Worm (Caenorhabditis elegans) whole organism, L4 larva: ENCODE data around the gene Y39G8B.10.

Source experiments
- D1046.2 ChIP-seq: fragments of 200-800 bp; sonication (Bioruptor generic); IDR thresholded peaks from 2 replicates; pipeline ENCODE4 v1.3.6; 2022; ENCODE audit warnings: missing genetic modification characterization, missing compliant biosample characterization
- F44E2.7 ChIP-seq: fragments of 200-800 bp; sonication (Bioruptor generic); IDR thresholded peaks from 2 replicates; pipeline ENCODE4 v2.1.2; 2022; ENCODE audit warnings: missing genetic modification characterization, missing compliant biosample characterization
- T20F7.1 ChIP-seq: fragments of 200-800 bp; sonication (Bioruptor generic); optimal IDR thresholded peaks from 2 replicates; lab custom pipeline; 2018; ENCODE audit warnings: mild to moderate bottlenecking, missing genetic modification characterization, missing compliant biosample characterization
- T26A8.4 ChIP-seq: fragments of 200-800 bp; sonication (Bioruptor generic); IDR thresholded peaks from 2 replicates; pipeline ENCODE4 v1.3.6; 2022; ENCODE audit warnings: missing genetic modification characterization, missing compliant biosample characterization
- Y48G9A.11 ChIP-seq: fragments of 200-800 bp; sonication (Bioruptor generic); IDR thresholded peaks from 2 replicates; pipeline ENCODE4 v1.3.6; 2022; ENCODE audit warnings: missing genetic modification reagents, missing genetic modification characterization, missing compliant biosample characterization
- Y5F2A.4 ChIP-seq: fragments of 200-800 bp; sonication (Bioruptor generic); optimal IDR thresholded peaks from 2 replicates; lab custom pipeline; 2018; ENCODE audit warnings: mild to moderate bottlenecking, missing genetic modification characterization, missing compliant biosample characterization
- Y75B8A.6 ChIP-seq: fragments of 200-800 bp; sonication (Bioruptor generic); IDR thresholded peaks from 2 replicates; pipeline ENCODE4 v1.3.6; 2022; ENCODE audit warnings: missing genetic modification reagents, missing genetic modification characterization, missing compliant biosample characterization
- ceh-32 ChIP-seq: sonication (generic microtip); optimal IDR thresholded peaks from 2 replicates; lab custom pipeline; 2016; ENCODE audit warnings: mild to moderate bottlenecking, missing genetic modification characterization, missing compliant biosample characterization; ENCODE audit not compliant: poor library complexity
- ceh-44 ChIP-seq: fragments of 200-800 bp; sonication (Bioruptor generic); IDR thresholded peaks from 2 replicates; pipeline ENCODE4 v1.3.6; 2022; ENCODE audit warnings: missing genetic modification reagents, missing genetic modification characterization, missing compliant biosample characterization
- ceh-62 ChIP-seq: sonication (generic microtip); optimal IDR thresholded peaks from 2 replicates; lab custom pipeline; 2017; ENCODE audit warnings: missing biosample characterization, missing genetic modification characterization
- ceh-82 ChIP-seq: sonication (generic microtip); optimal IDR thresholded peaks from 2 replicates; lab custom pipeline; 2017; ENCODE audit warnings: missing biosample characterization, missing genetic modification characterization
- daf-16 ChIP-seq, 3 experiments: sonication (generic microtip); optimal IDR thresholded peaks; 2 replicates each; lab custom pipeline; 2016 to 2017; ENCODE audit warnings: missing genetic modification characterization in 3 of 3, missing genetic modification reagents in 3 of 3, mild to moderate bottlenecking in 2 of 3, missing compliant biosample characterization in 2 of 3, missing biosample characterization in 1 of 3, moderate library complexity in 1 of 3
- daf-8 ChIP-seq: fragments of 200-800 bp; sonication (Bioruptor generic); IDR thresholded peaks from 2 replicates; pipeline ENCODE4 v1.3.6; 2022; ENCODE audit warnings: missing genetic modification characterization, missing compliant biosample characterization
- dmd-6 ChIP-seq: fragments of 200-800 bp; sonication (Bioruptor generic); IDR thresholded peaks from 2 replicates; pipeline ENCODE4 v1.3.6; 2022; ENCODE audit warnings: missing genetic modification reagents, missing genetic modification characterization, missing compliant biosample characterization
- dmd-8 ChIP-seq: fragments of 200-800 bp; sonication (Bioruptor generic); IDR thresholded peaks from 2 replicates; pipeline ENCODE4 v1.3.6; 2022; ENCODE audit warnings: missing genetic modification characterization, missing compliant biosample characterization
- dve-1 ChIP-seq: sonication (generic microtip); optimal IDR thresholded peaks from 2 replicates; lab custom pipeline; 2017; ENCODE audit warnings: antibody characterized with exemption, mild to moderate bottlenecking, missing genetic modification characterization, missing compliant biosample characterization; ENCODE audit not compliant: insufficient read depth
- egl-43 ChIP-seq: fragments of 200-800 bp; sonication (Bioruptor generic); IDR thresholded peaks from 2 replicates; pipeline ENCODE4 v1.3.6; 2022; ENCODE audit warnings: missing genetic modification reagents, missing genetic modification characterization, missing compliant biosample characterization
- fkh-10 ChIP-seq: fragments of 150-350 bp; optimal IDR thresholded peaks from 2 replicates; lab custom pipeline; 2014; ENCODE audit warnings: missing biosample characterization, missing genetic modification reagents, missing genetic modification characterization
- gei-8 ChIP-seq: fragments of 200-800 bp; sonication (Bioruptor generic); optimal IDR thresholded peaks from 2 replicates; lab custom pipeline; 2018; ENCODE audit warnings: mild to moderate bottlenecking, missing genetic modification characterization, missing compliant biosample characterization
- hlh-11 ChIP-seq: fragments of 200-800 bp; sonication (Bioruptor generic); optimal IDR thresholded peaks from 2 replicates; lab custom pipeline; 2018; ENCODE audit warnings: mild to moderate bottlenecking, missing genetic modification characterization, missing compliant biosample characterization
- hlh-30 ChIP-seq: sonication (generic microtip); optimal IDR thresholded peaks from 2 replicates; lab custom pipeline; 2017; ENCODE audit warnings: antibody characterized with exemption, mild to moderate bottlenecking, missing genetic modification characterization, missing compliant biosample characterization; ENCODE audit not compliant: insufficient read depth
- hmg-1.1 ChIP-seq: fragments of 200-800 bp; sonication (Bioruptor generic); IDR thresholded peaks from 2 replicates; pipeline ENCODE4 v1.3.6; 2022; ENCODE audit warnings: missing genetic modification reagents, missing genetic modification characterization, missing compliant biosample characterization
- lin-1 ChIP-seq: fragments of 200-800 bp; sonication (Bioruptor generic); IDR thresholded peaks from 2 replicates; pipeline ENCODE4 v1.3.6; 2022; ENCODE audit warnings: missing genetic modification reagents, missing genetic modification characterization, missing compliant biosample characterization
- lin-13 ChIP-seq: fragments of 150-350 bp; optimal IDR thresholded peaks from 2 replicates; lab custom pipeline; 2014; ENCODE audit warnings: missing biosample characterization, missing genetic modification reagents, missing genetic modification characterization
- lin-29 ChIP-seq: fragments of 200-800 bp; sonication (Bioruptor generic); IDR thresholded peaks from 2 replicates; pipeline ENCODE4 v1.3.6; 2022; ENCODE audit warnings: missing genetic modification reagents, missing genetic modification characterization, missing compliant biosample characterization
- lin-38 ChIP-seq: fragments of 200-800 bp; sonication (Bioruptor generic); IDR thresholded peaks from 2 replicates; pipeline ENCODE4 v1.3.6; 2022; ENCODE audit warnings: missing genetic modification reagents, missing genetic modification characterization, missing compliant biosample characterization
- lsy-2 ChIP-seq, 2 experiments: fragments of 150-350 bp in 1 of 2; sonication (generic microtip) in 1 of 2; optimal IDR thresholded peaks; 2 replicates each; lab custom pipeline; 2014 to 2017; ENCODE audit warnings: missing biosample characterization in 2 of 2, missing genetic modification characterization in 2 of 2
- madf-5 ChIP-seq, 2 experiments: fragments of 200-800 bp; sonication (Bioruptor generic); IDR thresholded peaks; 2 replicates each; pipeline ENCODE4 v1.3.6; 2022; ENCODE audit warnings: missing compliant biosample characterization in 2 of 2, missing genetic modification characterization in 2 of 2
- mdl-1 ChIP-seq, 2 experiments: fragments of 150-350 bp in 1 of 2; sonication (generic microtip) in 1 of 2; optimal IDR thresholded peaks; 2 replicates each; lab custom pipeline; 2014 to 2017; ENCODE audit warnings: missing biosample characterization in 2 of 2, missing genetic modification characterization in 2 of 2
- mep-1 ChIP-seq: fragments of 150-350 bp; sonication (generic microtip); optimal IDR thresholded peaks from 3 replicates; lab custom pipeline; 2014; ENCODE audit warnings: missing biosample characterization, missing genetic modification characterization
- mxl-2 ChIP-seq: fragments of 200-800 bp; sonication (Bioruptor generic); conservative IDR thresholded peaks from 2 replicates; pipeline ENCODE4 v1.3.6; 2022; ENCODE audit warnings: missing genetic modification reagents, missing genetic modification characterization, missing compliant biosample characterization
- nhr-10 ChIP-seq: fragments of 150-350 bp; optimal IDR thresholded peaks from 2 replicates; lab custom pipeline; 2014; ENCODE audit warnings: missing biosample characterization, missing genetic modification characterization
- nhr-102 ChIP-seq: sonication (generic microtip); optimal IDR thresholded peaks from 2 replicates; lab custom pipeline; 2016; ENCODE audit warnings: mild to moderate bottlenecking, missing genetic modification characterization, moderate library complexity, missing compliant biosample characterization
- nhr-237 ChIP-seq: sonication (generic microtip); optimal IDR thresholded peaks from 2 replicates; lab custom pipeline; 2017; ENCODE audit warnings: missing biosample characterization, missing genetic modification characterization
- nhr-28 ChIP-seq: fragments of 150-350 bp; optimal IDR thresholded peaks from 2 replicates; lab custom pipeline; 2014; ENCODE audit warnings: missing biosample characterization, missing genetic modification characterization
- nhr-6 ChIP-seq: fragments of 150-350 bp; optimal IDR thresholded peaks from 2 replicates; lab custom pipeline; 2014; ENCODE audit warnings: missing biosample characterization, missing genetic modification characterization
- nhr-77 ChIP-seq: fragments of 150-350 bp; optimal IDR thresholded peaks from 2 replicates; lab custom pipeline; 2014; ENCODE audit warnings: missing biosample characterization, missing genetic modification characterization
- php-3 ChIP-seq: fragments of 200-800 bp; sonication (Bioruptor generic); IDR thresholded peaks from 2 replicates; pipeline ENCODE4 v1.3.6; 2022; ENCODE audit warnings: missing genetic modification reagents, missing genetic modification characterization, missing compliant biosample characterization
- pqm-1 ChIP-seq: sonication (generic microtip); optimal IDR thresholded peaks from 2 replicates; lab custom pipeline; 2017; ENCODE audit warnings: missing biosample characterization, missing genetic modification characterization
- sdz-12 ChIP-seq: fragments of 200-800 bp; sonication (Bioruptor generic); optimal IDR thresholded peaks from 2 replicates; lab custom pipeline; 2018; ENCODE audit warnings: mild to moderate bottlenecking, missing genetic modification characterization, missing compliant biosample characterization
- snpc-4 ChIP-seq: fragments of 150-350 bp; optimal IDR thresholded peaks from 2 replicates; lab custom pipeline; 2014; ENCODE audit warnings: missing biosample characterization, missing genetic modification characterization
- spr-1 ChIP-seq: sonication (generic microtip); optimal IDR thresholded peaks from 2 replicates; lab custom pipeline; 2016; ENCODE audit warnings: mild to moderate bottlenecking, missing genetic modification characterization, missing compliant biosample characterization
- tag-97 ChIP-seq: fragments of 200-800 bp; sonication (Bioruptor generic); IDR thresholded peaks from 2 replicates; pipeline ENCODE4 v1.3.6; 2022; ENCODE audit warnings: missing genetic modification characterization, missing compliant biosample characterization
- tra-1 ChIP-seq: fragments of 200-800 bp; sonication (Bioruptor generic); IDR thresholded peaks from 2 replicates; pipeline ENCODE4 v1.3.6; 2022; ENCODE audit warnings: missing genetic modification reagents, missing genetic modification characterization, missing compliant biosample characterization
- unc-130 ChIP-seq: sonication (generic microtip); optimal IDR thresholded peaks from 2 replicates; lab custom pipeline; 2016; ENCODE audit warnings: missing genetic modification reagents, missing genetic modification characterization, missing compliant biosample characterization
- vab-7 ChIP-seq: fragments of 200-800 bp; sonication (Bioruptor generic); IDR thresholded peaks from 2 replicates; pipeline ENCODE4 v1.3.6; 2022; ENCODE audit warnings: missing genetic modification reagents, missing genetic modification characterization, missing compliant biosample characterization
- zag-1 ChIP-seq: fragments of 150-350 bp; optimal IDR thresholded peaks from 2 replicates; lab custom pipeline; 2014; ENCODE audit warnings: missing biosample characterization, missing genetic modification characterization

The Y39G8B.10 gene

DNA sequence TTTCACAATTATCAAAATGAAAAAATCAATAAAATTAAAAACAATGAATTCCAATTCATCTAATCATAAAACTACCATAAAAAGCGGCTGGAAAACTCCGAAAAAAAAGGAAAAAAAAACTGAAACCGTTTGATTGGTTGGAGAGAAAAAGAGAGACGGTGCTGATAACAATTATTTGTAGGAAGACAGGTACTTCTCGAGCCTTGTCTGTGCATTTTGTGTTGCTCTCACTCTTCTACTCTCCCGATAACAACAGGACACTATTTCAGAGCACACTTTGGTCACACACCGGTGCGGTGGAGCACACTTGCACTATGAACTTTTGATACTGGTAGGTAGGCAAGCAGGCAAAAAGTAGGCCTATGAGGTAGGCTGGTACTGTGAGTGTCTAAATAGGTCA, 26.4 kb downstream of the Y39G8B.10 start (continued):
- TF ChIP-seq nhr-237 (tag; lab: Kevin White, UChicago) = no peak
- no peak for TF ChIP-seq ceh-82 (tag; lab: Kevin White, UChicago)

ce11 chrII:13954979-13955378, 27.9 kb downstream of the Y39G8B.10 start:
- TF ChIP-seq dmd-6 (GFP tag; lab: Robert Waterston, UW) (peak; percentile 22; the same call in 1 of the 2 replicates), hmg-1.1 (GFP tag; lab: Robert Waterston, UW) (no peak), T26A8.4 (GFP tag; lab: Robert Waterston, UW) (no peak), dve-1 (peak; percentile 4), tag-97 (GFP tag; lab: Robert Waterston, UW) (no peak), lsy-2 (tag; optimal IDR thresholded peaks at IDR 0.05; lab: Kevin White, UChicago) (peak in 1 of 2 experiments; percentile 73), hlh-30 (tag; lab: Kevin White, UChicago) (peak; percentile 29), nhr-28 (tag; lab: Kevin White, UChicago) (peak; percentile 37), pqm-1 (tag; lab: Kevin White, UChicago) (no peak), ceh-44 (GFP tag; lab: Robert Waterston, UW) (no peak), hlh-11 (tag; lab: Kevin White, UChicago) (peak; percentile 29), mep-1 (tag; lab: Kevin White, UChicago) (peak; percentile 3), nhr-77 (tag; lab: Kevin White, UChicago) (peak; percentile 46), daf-16 (GFP tag; optimal IDR thresholded peaks at IDR 0.05; lab: Kevin White, UChicago) (no peak), daf-16 (tag; optimal IDR thresholded peaks at IDR 0.05; lab: Kevin White, UChicago) (peak; percentile 9)

- TF ChIP-seq lin-29 (GFP tag; lab: Robert Waterston, UW) (no peak), sdz-12 (GFP tag; lab: Kevin White, UChicago) (no peak), php-3 (GFP tag; lab: Robert Waterston, UW) (peak; percentile 47; the same call in 1 of the 2 replicates), F44E2.7 (GFP tag; lab: Robert Waterston, UW) (no peak), madf-5 (GFP tag; IDR thresholded peaks at IDR 0.05; lab: Robert Waterston, UW) (no peak), nhr-6 (peak; percentile 85), mxl-2 (GFP tag; lab: Robert Waterston, UW) (no peak), mdl-1 (tag; optimal IDR thresholded peaks at IDR 0.05; lab: Kevin White, UChicago) (peak in 1 of 2 experiments; percentile 33), Y75B8A.6 (GFP tag; lab: Robert Waterston, UW) (no peak), daf-8 (GFP tag; lab: Robert Waterston, UW) (no peak), lin-13 (GFP tag; lab: Kevin White, UChicago) (no peak), Y5F2A.4 (GFP tag; lab: Kevin White, UChicago) (no peak), Y48G9A.11 (no peak), tra-1 (GFP tag; lab: Robert Waterston, UW) (no peak), gei-8 (GFP tag; lab: Kevin White, UChicago) (no peak), nhr-28 (tag; lab: Kevin White, UChicago) (peak; percentile 94), dmd-8 (GFP tag; lab: Robert Waterston, UW) (no peak), ceh-32 (no peak), dmd-6 (GFP tag; lab: Robert Waterston, UW) (peak; percentile 83), zag-1 (no peak), D1046.2 (GFP tag; lab: Robert Waterston, UW) (no peak), nhr-102 (tag; lab: Kevin White, UChicago) (peak; percentile 51), snpc-4 (tag; lab: Kevin White, UChicago) (no peak), dve-1 (peak; percentile 91), lin-38 (GFP tag; lab: Robert Waterston, UW) (no peak), ceh-62 (tag; lab: Kevin White, UChicago) (no peak), spr-1 (tag; lab: Kevin White, UChicago) (no peak), unc-130 (no peak), nhr-10 (tag; lab: Kevin White, UChicago) (no peak), hlh-11 (tag; lab: Kevin White, UChicago) (peak; percentile 85), egl-43 (GFP tag; lab: Robert Waterston, UW) (no peak), ceh-44 (GFP tag; lab: Robert Waterston, UW) (no peak), fkh-10 (GFP tag; lab: Kevin White, UChicago) (no peak), T20F7.1 (GFP tag; lab: Kevin White, UChicago) (no peak), lin-1 (GFP tag; lab: Robert Waterston, UW) (peak; percentile 51; the same call in 1 of the 2 replicates), vab-7 (GFP tag; lab: Robert Waterston, UW) (no peak)
Measured at ce11 chrII:13954077-13954476, 28.8 kb downstream of the Y39G8B.10 start.
